Worm (Caenorhabditis elegans) whole organism, L1 larva: ENCODE measurements around the gene F53C3.8.

Experiments
- C34B4.2 ChIP-seq: sonication (generic microtip); optimal IDR thresholded peaks from 2 replicates; lab custom pipeline; 2017; ENCODE audit warnings: mild to moderate bottlenecking, missing genetic modification characterization, missing compliant biosample characterization
- fos-1 ChIP-seq: fragments of 150-350 bp; optimal IDR thresholded peaks from 2 replicates; lab custom pipeline; 2014; ENCODE audit warnings: missing biosample characterization, missing genetic modification characterization
- mep-1 ChIP-seq: fragments of 150-350 bp; optimal IDR thresholded peaks from 2 replicates; lab custom pipeline; 2014; ENCODE audit warnings: missing biosample characterization, missing genetic modification characterization
- nhr-12 ChIP-seq: sonication (generic microtip); optimal IDR thresholded peaks from 2 replicates; lab custom pipeline; 2017; ENCODE audit warnings: missing biosample characterization, missing genetic modification characterization
- skn-1 ChIP-seq: fragments of 150-350 bp; optimal IDR thresholded peaks from 2 replicates; lab custom pipeline; 2014; ENCODE audit warnings: missing biosample characterization, missing genetic modification characterization
- snpc-4 ChIP-seq: fragments of 150-350 bp; optimal IDR thresholded peaks from 2 replicates; lab custom pipeline; 2014; ENCODE audit warnings: missing biosample characterization, missing genetic modification characterization
- sptf-1 ChIP-seq: fragments of 150-350 bp; optimal IDR thresholded peaks from 2 replicates; lab custom pipeline; 2014; ENCODE audit warnings: missing biosample characterization, missing genetic modification characterization
- unc-62 ChIP-seq: fragments of 150-350 bp; optimal IDR thresholded peaks from 2 replicates; lab custom pipeline; 2014; ENCODE audit warnings: missing biosample characterization, missing genetic modification reagents, missing genetic modification characterization
- xbp-1 ChIP-seq: sonication (generic microtip); optimal IDR thresholded peaks from 2 replicates; lab custom pipeline; 2016; ENCODE audit warnings: missing genetic modification characterization, missing compliant biosample characterization
- ztf-11 ChIP-seq, 2 experiments: sonication (generic microtip); optimal IDR thresholded peaks; 2 replicates each; lab custom pipeline; 2016 to 2017; ENCODE audit warnings: missing genetic modification characterization in 2 of 2, missing biosample characterization in 1 of 2, missing compliant biosample characterization in 1 of 2
- ztf-4 ChIP-seq: fragments of 150-350 bp; optimal IDR thresholded peaks from 2 replicates; lab custom pipeline; 2014; ENCODE audit warnings: missing biosample characterization, missing genetic modification characterization

DNA sequence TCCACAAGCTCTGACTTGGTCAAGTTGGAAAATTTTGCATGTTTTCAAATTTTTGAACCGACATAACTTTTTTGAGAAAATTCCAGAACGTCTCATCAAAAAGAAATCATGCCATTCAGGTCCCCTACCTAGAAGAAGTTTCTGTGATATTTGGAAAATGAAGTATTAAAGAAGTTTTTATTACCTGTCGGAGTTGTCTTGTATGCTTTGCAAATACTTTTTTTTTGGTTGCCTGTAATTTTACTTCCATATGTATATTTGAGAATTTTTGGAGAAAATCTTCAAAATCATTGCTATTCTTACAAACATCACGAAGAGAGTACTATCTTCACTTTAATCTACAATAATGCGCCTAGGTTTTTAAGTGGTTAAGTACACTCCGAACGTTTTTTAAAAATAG is 40.6 kb upstream of the F53C3.8 start, which contains the start of gene nhr-72:
- TF ChIP-seq mep-1: no peak
- no peak for TF ChIP-seq C34B4.2 (tag; lab: Kevin White, UChicago)
- TF ChIP-seq xbp-1 (tag; lab: Kevin White, UChicago): no peak
- no peak for TF ChIP-seq sptf-1
- no peak for TF ChIP-seq unc-62
- no peak for TF ChIP-seq snpc-4 (tag; lab: Kevin White, UChicago)
- TF ChIP-seq nhr-12 (tag; lab: Kevin White, UChicago): no peak
- no peak for TF ChIP-seq skn-1 (tag; lab: Kevin White, UChicago)
- TF ChIP-seq ztf-4 (tag; lab: Kevin White, UChicago): no peak
- no peak for TF ChIP-seq ztf-11 (tag; optimal IDR thresholded peaks at IDR 0.05; lab: Kevin White, UChicago)
- no peak for TF ChIP-seq fos-1
